Fruit fly (Drosophila melanogaster): Measurements from ENCODE around the gene CG14564.

CG14564 gene

dm6 chr3L:21741234-21741633, 15.7 kb upstream of the CG14564 start, which contains the start of gene CG14572:
CG14572 (plus strand) TSS chr3L:21741534.
- TF ChIP-seq noc (tag; optimal IDR thresholded peaks at IDR 0.05): no peak

dm6 chr3L:21744169-21744568, 12.8 kb upstream of the CG14564 start, which contains the start of gene CG14565:
CG14565 (minus strand) TSS chr3L:21744269.
- TF ChIP-seq noc (tag; optimal IDR thresholded peaks at IDR 0.05): no peak

dm6 chr3L:21765931-21766330, 9.0 kb downstream of the CG14564 start:
- TF ChIP-seq noc (tag; optimal IDR thresholded peaks at IDR 0.05): no peak

dm6 chr3L:21769515-21769914, 12.6 kb downstream of the CG14564 start, which contains the start of gene CG7370:
CG7370 (plus strand) TSS chr3L:21769815.
- TF ChIP-seq noc (tag; optimal IDR thresholded peaks at IDR 0.05): no peak

- no peak for TF ChIP-seq noc (tag; optimal IDR thresholded peaks at IDR 0.05)
Observed at dm6 chr3L:21770328-21770727, 13.4 kb downstream of the CG14564 start, which contains the start of gene Syn1. Syn1 (minus strand) TSS chr3L:21770534.

dm6 chr3L:21773855-21774254, 16.9 kb downstream of the CG14564 start:
- TF ChIP-seq noc (tag; optimal IDR thresholded peaks at IDR 0.05): no peak

dm6 chr3L:21787883-21788282, 30.9 kb downstream of the CG14564 start:
- TF ChIP-seq noc (tag; optimal IDR thresholded peaks at IDR 0.05): no peak

- no peak for TF ChIP-seq noc (tag; optimal IDR thresholded peaks at IDR 0.05)
Observed at dm6 chr3L:21800424-21800823, 43.5 kb downstream of the CG14564 start.

All from whole organism, larva.